Fruit fly (Drosophila melanogaster) Kc167 (cell line): ENCODE results near the gene Slob.

Experiments
- Myc ChIP-seq: fragments of >200 bp; optimal IDR thresholded peaks from 2 replicates; lab custom pipeline; 2017; ENCODE audit warnings: missing external identifiers
- Sin3A ChIP-seq: fragments of >200 bp; optimal IDR thresholded peaks from 2 replicates; lab custom pipeline; 2018; ENCODE audit warnings: missing external identifiers
- h ChIP-seq: fragments of >200 bp; optimal IDR thresholded peaks from 3 replicates; lab custom pipeline; 2018; ENCODE audit warnings: missing external identifiers
- insv ChIP-seq: fragments of >200 bp; optimal IDR thresholded peaks from 3 replicates; lab custom pipeline; 2018; ENCODE audit warnings: missing external identifiers
- psq ChIP-seq: fragments of >200 bp; optimal IDR thresholded peaks from 2 replicates; lab custom pipeline; 2017; ENCODE audit warnings: missing external identifiers
- ttk ChIP-seq: sonication (Bioruptor generic); optimal IDR thresholded peaks from 2 replicates; lab custom pipeline; 2017; ENCODE audit warnings: missing external identifiers

Slob gene

dm6 chr2L:7630673-7631072 is 44.2 kb downstream of the Slob start:
- TF ChIP-seq h (lab: Kevin White, UChicago), result no peak
- no peak for TF ChIP-seq Sin3A (lab: Kevin White, UChicago)
- TF ChIP-seq Myc (lab: Kevin White, UChicago), result no peak
- TF ChIP-seq insv (lab: Kevin White, UChicago), result no peak
- no peak for TF ChIP-seq ttk (lab: Kevin White, UChicago)
- TF ChIP-seq psq, result no peak

dm6 chr2L:7628382-7628965 is 46.4 kb downstream of the Slob start:
- TF ChIP-seq h (lab: Kevin White, UChicago) (no peak), psq (no peak), Sin3A (lab: Kevin White, UChicago) (no peak), Myc (lab: Kevin White, UChicago) (no peak), insv (lab: Kevin White, UChicago) (no peak), ttk (lab: Kevin White, UChicago) (no peak)

dm6 chr2L:7627474-7627873 is 47.4 kb downstream of the Slob start:
- TF ChIP-seq ttk (lab: Kevin White, UChicago) (no peak), h (lab: Kevin White, UChicago) (no peak), Sin3A (lab: Kevin White, UChicago) (no peak), psq (no peak), Myc (lab: Kevin White, UChicago) (no peak), insv (lab: Kevin White, UChicago) (no peak)

- TF ChIP-seq Sin3A (lab: Kevin White, UChicago) (no peak), ttk (lab: Kevin White, UChicago) (no peak), insv (lab: Kevin White, UChicago) (no peak), h (lab: Kevin White, UChicago) (no peak), Myc (lab: Kevin White, UChicago) (no peak), psq (no peak)
Measured at dm6 chr2L:7624096-7624843, 50.6 kb downstream of the Slob start.

dm6 chr2L:7621706-7622105 is 53.2 kb downstream of the Slob start:
- TF ChIP-seq insv (lab: Kevin White, UChicago), result no peak
- TF ChIP-seq Sin3A (lab: Kevin White, UChicago), result no peak
- no peak for TF ChIP-seq ttk (lab: Kevin White, UChicago)
- no peak for TF ChIP-seq h (lab: Kevin White, UChicago)
- TF ChIP-seq psq, result no peak
- TF ChIP-seq Myc (lab: Kevin White, UChicago), result no peak

dm6 chr2L:7619234-7619633 is 55.6 kb downstream of the Slob start:
- no peak for TF ChIP-seq h (lab: Kevin White, UChicago)
- no peak for TF ChIP-seq Myc (lab: Kevin White, UChicago)
- no peak for TF ChIP-seq insv (lab: Kevin White, UChicago)
- TF ChIP-seq ttk (lab: Kevin White, UChicago), result no peak
- no peak for TF ChIP-seq psq
- no peak for TF ChIP-seq Sin3A (lab: Kevin White, UChicago)

- TF ChIP-seq insv (lab: Kevin White, UChicago), result no peak
- no peak for TF ChIP-seq ttk (lab: Kevin White, UChicago)
- no peak for TF ChIP-seq Myc (lab: Kevin White, UChicago)
- TF ChIP-seq Sin3A (lab: Kevin White, UChicago), result no peak
- no peak for TF ChIP-seq h (lab: Kevin White, UChicago)
- TF ChIP-seq psq, result no peak
Measured at dm6 chr2L:7618563-7618962, 56.3 kb downstream of the Slob start.

dm6 chr2L:7616830-7617229 is 58.0 kb downstream of the Slob start:
- TF ChIP-seq Myc (lab: Kevin White, UChicago) (no peak), insv (lab: Kevin White, UChicago) (no peak), ttk (lab: Kevin White, UChicago) (no peak), psq (no peak)

dm6 chr2L:7612233-7612632 is 62.6 kb downstream of the Slob start:
- TF ChIP-seq insv (lab: Kevin White, UChicago) (no peak), Myc (lab: Kevin White, UChicago) (no peak), ttk (lab: Kevin White, UChicago) (no peak), h (lab: Kevin White, UChicago) (no peak), psq (no peak), Sin3A (lab: Kevin White, UChicago) (no peak)

- TF ChIP-seq Sin3A (lab: Kevin White, UChicago), result no peak
- TF ChIP-seq h (lab: Kevin White, UChicago), result no peak
- TF ChIP-seq psq, result no peak
- TF ChIP-seq ttk (lab: Kevin White, UChicago), result no peak
- TF ChIP-seq insv (lab: Kevin White, UChicago), result no peak
- no peak for TF ChIP-seq Myc (lab: Kevin White, UChicago)
Measured at dm6 chr2L:7611580-7611979, 63.3 kb downstream of the Slob start.

dm6 chr2L:7608083-7608482 is 66.8 kb downstream of the Slob start, which contains the start of gene CG6739:
TSS of gene CG6739 (plus strand) at chr2L:7608389.
- TF ChIP-seq h (lab: Kevin White, UChicago) (no peak), psq (no peak), insv (lab: Kevin White, UChicago) (no peak), Myc (lab: Kevin White, UChicago) (no peak), ttk (lab: Kevin White, UChicago) (no peak), Sin3A (lab: Kevin White, UChicago) (no peak)

dm6 chr2L:7605300-7605699 is 69.6 kb downstream of the Slob start, which contains the start of gene Cyp4d21:
TSS of gene Cyp4d21 (plus strand) at chr2L:7605600.
- no peak for TF ChIP-seq psq
- TF ChIP-seq h (lab: Kevin White, UChicago), result no peak
- no peak for TF ChIP-seq Myc (lab: Kevin White, UChicago)
- TF ChIP-seq insv (lab: Kevin White, UChicago), result no peak
- TF ChIP-seq Sin3A (lab: Kevin White, UChicago), result no peak
- no peak for TF ChIP-seq ttk (lab: Kevin White, UChicago)
